Fruit fly (Drosophila melanogaster) whole organism, adult: ENCODE measurements around the gene BtbVII.

ENCODE experiments used
- CG12768 ChIP-seq: fragments of 200-800 bp; sonication (Bioruptor generic); optimal IDR thresholded peaks from 2 replicates; lab custom pipeline; 2017; ENCODE audit warnings: missing biosample characterization, missing genetic modification characterization, mild to moderate bottlenecking, moderate library complexity, missing genetic modification reagents
- CG14711 ChIP-seq: fragments of 200-800 bp; sonication (Bioruptor generic); optimal IDR thresholded peaks from 2 replicates; lab custom pipeline; 2018; ENCODE audit warnings: missing biosample characterization, mild to moderate bottlenecking, missing genetic modification characterization, moderate library complexity
- CG1620 ChIP-seq: fragments of 200-800 bp; sonication (Bioruptor generic); optimal IDR thresholded peaks from 2 replicates; lab custom pipeline; 2016; ENCODE audit warnings: missing biosample characterization, missing genetic modification characterization
- CG33017 ChIP-seq: fragments of 200-800 bp; sonication (Bioruptor generic); optimal IDR thresholded peaks from 2 replicates; lab custom pipeline; 2018; ENCODE audit warnings: missing biosample characterization, mild to moderate bottlenecking, missing genetic modification characterization, moderate library complexity
- CG5204 ChIP-seq: fragments of 200-800 bp; sonication (Bioruptor generic); optimal IDR thresholded peaks from 2 replicates; lab custom pipeline; 2016; ENCODE audit warnings: missing biosample characterization, missing genetic modification characterization
- Mnt ChIP-seq: fragments of 200-800 bp; sonication (Bioruptor generic); optimal IDR thresholded peaks from 2 replicates; lab custom pipeline; 2016; ENCODE audit warnings: missing biosample characterization, mild to moderate bottlenecking, missing genetic modification characterization
- cic ChIP-seq: fragments of 200-800 bp; sonication (Bioruptor generic); optimal IDR thresholded peaks from 2 replicates; lab custom pipeline; 2017; ENCODE audit warnings: missing biosample characterization, mild to moderate bottlenecking, missing genetic modification characterization, moderate library complexity
- kay ChIP-seq: fragments of 200-800 bp; sonication (Bioruptor generic); peaks from one replicate; lab custom pipeline; 2016; ENCODE audit warnings: missing biosample characterization, missing genetic modification characterization, borderline replicate concordance
- ovo ChIP-seq: fragments of 200-800 bp; sonication (Bioruptor generic); optimal IDR thresholded peaks from 2 replicates; lab custom pipeline; 2016; ENCODE audit warnings: missing biosample characterization, missing genetic modification characterization
- pad ChIP-seq: fragments of 200-800 bp; sonication (Bioruptor generic); optimal IDR thresholded peaks from 3 replicates; lab custom pipeline; 2017; ENCODE audit warnings: missing biosample characterization, missing genetic modification characterization, mild to moderate bottlenecking, moderate library complexity, missing genetic modification reagents
- toe ChIP-seq: fragments of 200-800 bp; sonication (Bioruptor generic); optimal IDR thresholded peaks from 2 replicates; lab custom pipeline; 2016; ENCODE audit warnings: missing biosample characterization, missing genetic modification characterization

dm6 chr3L:3143383-3143962 lies 5.0 kb upstream of the BtbVII start, which contains the start of the genes CG11537 and Alg2:
- TF ChIP-seq cic (GFP tag; lab: Kevin White, UChicago) (no peak), CG14711 (tag; lab: Kevin White, UChicago) (peak; percentile 98), CG1620 (GFP tag; lab: Kevin White, UChicago) (peak; percentile 27), pad (GFP tag; lab: Kevin White, UChicago) (no peak), toe (GFP tag; lab: Kevin White, UChicago) (no peak), ovo (GFP tag; lab: Kevin White, UChicago) (no peak), kay (GFP tag; lab: Kevin White, UChicago) (no peak), Mnt (GFP tag; lab: Kevin White, UChicago) (peak; percentile 57), CG33017 (tag; lab: Kevin White, UChicago) (no peak), CG12768 (peak; percentile 54), CG5204 (GFP tag; lab: Kevin White, UChicago) (no peak)
